Fruit fly (Drosophila melanogaster): ENCODE data around the gene RpL40.

Gene RpL40

DNA sequence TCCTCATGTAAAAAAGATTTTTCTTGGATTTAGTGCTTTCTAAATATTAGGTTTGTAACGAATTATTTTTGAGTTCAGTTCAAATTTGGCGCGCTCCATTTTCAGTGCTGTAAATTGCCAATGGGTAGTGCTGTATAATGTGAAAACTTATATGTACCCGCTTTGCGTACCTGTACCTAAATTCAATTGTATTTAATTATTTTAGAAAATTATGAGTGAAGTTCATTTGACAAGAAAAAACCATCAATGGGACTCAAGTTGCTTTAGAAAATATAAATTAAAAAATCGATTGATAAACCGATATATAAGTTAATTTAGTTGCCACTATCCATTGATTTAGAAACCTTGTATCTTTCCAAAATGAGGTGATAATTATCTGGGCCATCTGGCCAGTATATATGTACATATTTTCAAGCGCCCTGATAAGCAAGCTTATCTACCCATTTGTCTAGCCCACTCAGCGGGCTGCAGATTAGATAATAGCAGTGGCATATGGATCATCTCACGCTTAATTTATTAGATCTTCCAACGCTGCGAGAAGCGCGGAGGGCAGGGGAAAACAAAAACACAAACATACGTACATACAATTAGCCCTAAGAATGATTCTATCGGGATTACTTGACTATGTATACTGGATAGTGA is 3.2 kb upstream of the RpL40 start (continued):
- TF ChIP-seq CG11085 (GFP tag; IDR thresholded peaks at IDR 0.05) (no peak), gem (tag; optimal IDR thresholded peaks at IDR 0.05) (peak; percentile 37), Myb (GFP tag; optimal IDR thresholded peaks at IDR 0.05) (peak; percentile 60), CG1233 (GFP tag; optimal IDR thresholded peaks at IDR 0.05) (peak; percentile 5), nerfin-2 (GFP tag; IDR thresholded peaks at IDR 0.05; ENCODE audit: partially characterized antibody) (no peak), CG6272 (GFP tag; IDR thresholded peaks at IDR 0.05) (no peak), dmrt99B (tag; optimal IDR thresholded peaks at IDR 0.05) (peak; percentile 10), CG11696 (GFP tag; IDR thresholded peaks at IDR 0.05) (no peak), HmgZ (tag; optimal IDR thresholded peaks at IDR 0.05) (no peak), tll (GFP tag; optimal IDR thresholded peaks at IDR 0.05) (no peak), dysf (GFP tag; IDR thresholded peaks at IDR 0.05) (no peak; the same call in 2 of the 3 replicates), tna (GFP tag; IDR thresholded peaks at IDR 0.05; ENCODE audit: partially characterized antibody) (no peak), E2f2 (GFP tag; IDR thresholded peaks at IDR 0.05) (peak; percentile 97), CG14965 (GFP tag; optimal IDR thresholded peaks at IDR 0.05; ENCODE audit: borderline replicate concordance) (no peak), ap (GFP tag; IDR thresholded peaks at IDR 0.05) (no peak), CG9932 (GFP tag; IDR thresholded peaks at IDR 0.05) (peak; percentile 57), sqz (GFP tag; optimal IDR thresholded peaks at IDR 0.05) (no peak), zen (tag; optimal IDR thresholded peaks at IDR 0.05) (peak; percentile 1), Lim3 (GFP tag; IDR thresholded peaks at IDR 0.05) (no peak), CrebB (tag; optimal IDR thresholded peaks at IDR 0.05) (peak; percentile 4), vfl (GFP tag; optimal IDR thresholded peaks at IDR 0.05) (no peak), Eip74EF (GFP tag; optimal IDR thresholded peaks at IDR 0.05) (no peak), dpn (GFP tag; optimal IDR thresholded peaks at IDR 0.05) (peak in 1 of 2 experiments; percentile 27), Trl (optimal IDR thresholded peaks at IDR 0.05) (no peak), Trl (GFP tag; optimal IDR thresholded peaks at IDR 0.05) (peak; percentile 12), CG12659 (GFP tag; optimal IDR thresholded peaks at IDR 0.05) (peak; percentile 47), jumu (GFP tag; optimal IDR thresholded peaks at IDR 0.05) (no peak), CG6765 (GFP tag; optimal IDR thresholded peaks at IDR 0.05) (peak; percentile 6), lmd (GFP tag; IDR thresholded peaks at IDR 0.05) (no peak), unpg (GFP tag; optimal IDR thresholded peaks at IDR 0.05) (peak; percentile 1), CG12744 (GFP tag; optimal IDR thresholded peaks at IDR 0.05) (no peak), scrt (GFP tag; optimal IDR thresholded peaks at IDR 0.05) (peak; percentile 11), Atf3 (GFP tag; optimal IDR thresholded peaks at IDR 0.05) (no peak), stc (GFP tag; IDR thresholded peaks at IDR 0.05) (no peak), CG1647 (GFP tag; optimal IDR thresholded peaks at IDR 0.05) (peak; percentile 2), CG3847 (GFP tag; IDR thresholded peaks at IDR 0.05) (peak; percentile 58), Mes4 (GFP tag; optimal IDR thresholded peaks at IDR 0.05) (no peak), CG12104 (GFP tag; optimal IDR thresholded peaks at IDR 0.05) (no peak), CG4424 (GFP tag; optimal IDR thresholded peaks at IDR 0.05) (peak; percentile 30), CG5953 (GFP tag; IDR thresholded peaks at IDR 0.05) (no peak), Fer3 (tag; optimal IDR thresholded peaks at IDR 0.05) (peak; percentile 52), oc (tag; optimal IDR thresholded peaks at IDR 0.05) (no peak), CG12219 (GFP tag; optimal IDR thresholded peaks at IDR 0.05) (no peak), bab2 (GFP tag; optimal IDR thresholded peaks at IDR 0.05) (no peak), Nf-YA (GFP tag; IDR thresholded peaks at IDR 0.05) (0 out of 2 replicates have a peak, but pooled peaks have one; percentile 22), BtbVII (GFP tag; optimal IDR thresholded peaks at IDR 0.05) (no peak), CG1024 (GFP tag; IDR thresholded peaks at IDR 0.05) (no peak), Dek (tag; optimal IDR thresholded peaks at IDR 0.05) (no peak), Ravus (GFP tag; IDR thresholded peaks at IDR 0.05) (no peak), MBD-R2 (GFP tag; IDR thresholded peaks at IDR 0.05) (peak; percentile 43; the same call in 1 of the 2 replicates), luna (GFP tag; optimal IDR thresholded peaks at IDR 0.05) (peak; percentile 18)

Data from whole organism, embryonic.